Fruit fly (Drosophila melanogaster) whole organism, embryonic: ENCODE measurements around the gene vih.
A peak's percentile ranks its signal among the peaks of the same experiment; 100 is the strongest.

ENCODE experiments used
- CG11695 ChIP-seq: fragments of 200-800 bp; sonication (Bioruptor generic); IDR thresholded peaks from 3 replicates; pipeline ENCODE4 v1.3.6; 2022; ENCODE audit warnings: missing biosample characterization, missing genetic modification characterization
- CG6254 ChIP-seq: fragments of 200-800 bp; sonication (Bioruptor generic); optimal IDR thresholded peaks from 3 replicates; lab custom pipeline; 2017; ENCODE audit warnings: mild to moderate bottlenecking, missing biosample characterization, missing genetic modification reagents, missing genetic modification characterization
- CG8765 ChIP-seq: fragments of 200-800 bp; sonication (Bioruptor generic); IDR thresholded peaks from 2 replicates; pipeline ENCODE4 v1.3.6; 2022; ENCODE audit warnings: missing biosample characterization, missing genetic modification characterization
- scrt ChIP-seq: fragments of 200-800 bp; sonication (Bioruptor generic); optimal IDR thresholded peaks from 2 replicates; lab custom pipeline; 2018; ENCODE audit warnings: missing biosample characterization, mild to moderate bottlenecking, missing genetic modification characterization, moderate library complexity
- wek ChIP-seq: fragments of 200-800 bp; sonication (Bioruptor generic); optimal IDR thresholded peaks from 3 replicates; lab custom pipeline; 2018; ENCODE audit warnings: missing biosample characterization, mild to moderate bottlenecking, missing genetic modification characterization, moderate library complexity
- z ChIP-seq: fragments of 200-800 bp; sonication (Bioruptor generic); IDR thresholded peaks from 3 replicates; pipeline ENCODE4 v1.3.6; 2022; ENCODE audit warnings: missing biosample characterization, missing genetic modification characterization

dm6 chr3L:12482246-12482645, 21.8 kb upstream of the vih start, which contains the start of gene CG33725:
- TF ChIP-seq CG11695 (GFP tag; lab: Robert Waterston, UW) (no peak), z (GFP tag; lab: Robert Waterston, UW) (no peak), CG8765 (GFP tag; lab: Robert Waterston, UW) (0 out of 2 replicates have a peak, but pooled peaks have one; percentile 26), wek (GFP tag; lab: Kevin White, UChicago) (no peak), CG6254 (GFP tag; lab: Kevin White, UChicago) (no peak), scrt (GFP tag; lab: Kevin White, UChicago) (no peak)
